Fruit fly (Drosophila melanogaster) whole organism, embryonic: ENCODE results near the gene E2f1.

Experiments
- ATbp ChIP-seq: fragments of 200-800 bp; sonication (Bioruptor generic); optimal IDR thresholded peaks from 2 replicates; lab custom pipeline; 2017; ENCODE audit warnings: missing biosample characterization, mild to moderate bottlenecking, missing genetic modification characterization, missing genetic modification reagents
- CG10274 ChIP-seq: fragments of 200-800 bp; sonication (Bioruptor generic); optimal IDR thresholded peaks from 3 replicates; lab custom pipeline; 2017; ENCODE audit warnings: missing biosample characterization, mild to moderate bottlenecking, missing genetic modification characterization
- CG10431 ChIP-seq: fragments of 200-800 bp; sonication (Bioruptor generic); optimal IDR thresholded peaks from 3 replicates; lab custom pipeline; 2018; ENCODE audit warnings: missing biosample characterization, mild to moderate bottlenecking, missing genetic modification characterization
- CG10979 ChIP-seq: fragments of 200-800 bp; sonication (Bioruptor generic); optimal IDR thresholded peaks from 2 replicates; lab custom pipeline; 2018; ENCODE audit warnings: missing biosample characterization, mild to moderate bottlenecking, missing genetic modification characterization, moderate library complexity
- CG15479 ChIP-seq: fragments of 200-800 bp; sonication (Bioruptor generic); optimal IDR thresholded peaks from 3 replicates; lab custom pipeline; 2019; ENCODE audit warnings: missing biosample characterization, mild to moderate bottlenecking, missing genetic modification characterization, moderate library complexity
- CG16813 ChIP-seq: fragments of 200-800 bp; sonication (Bioruptor generic); IDR thresholded peaks from 3 replicates; pipeline ENCODE4 v1.3.6; 2022; ENCODE audit warnings: missing biosample characterization, missing genetic modification characterization; ENCODE audit not compliant: partially characterized antibody
- CG18476 ChIP-seq: fragments of 200-800 bp; sonication (Bioruptor generic); optimal IDR thresholded peaks from 2 replicates; lab custom pipeline; 2016; ENCODE audit warnings: missing biosample characterization, mild to moderate bottlenecking, missing genetic modification characterization
- CG2120 ChIP-seq: fragments of 200-800 bp; sonication (Bioruptor generic); optimal IDR thresholded peaks from 3 replicates; lab custom pipeline; 2016; ENCODE audit warnings: missing biosample characterization, missing genetic modification characterization
- CG2678 ChIP-seq: fragments of 200-800 bp; sonication (Bioruptor generic); optimal IDR thresholded peaks from 3 replicates; lab custom pipeline; 2019; ENCODE audit warnings: missing biosample characterization, mild to moderate bottlenecking, missing genetic modification characterization, moderate library complexity
- CG3065 ChIP-seq: fragments of 200-800 bp; sonication (Bioruptor generic); optimal IDR thresholded peaks from 2 replicates; lab custom pipeline; 2016; ENCODE audit warnings: missing biosample characterization, missing genetic modification characterization
- CG33213 ChIP-seq: fragments of 200-800 bp; sonication (Bioruptor generic); optimal IDR thresholded peaks from 3 replicates; lab custom pipeline; 2016; ENCODE audit warnings: missing biosample characterization, missing genetic modification characterization
- CG3407 ChIP-seq: fragments of 200-800 bp; sonication (Bioruptor generic); optimal IDR thresholded peaks from 2 replicates; lab custom pipeline; 2018; ENCODE audit warnings: missing biosample characterization, mild to moderate bottlenecking, missing genetic modification characterization
- CG34224 ChIP-seq: fragments of 200-800 bp; sonication (Bioruptor generic); IDR thresholded peaks from 3 replicates; pipeline ENCODE4 v1.3.6; 2022; ENCODE audit warnings: missing biosample characterization, missing genetic modification characterization; ENCODE audit not compliant: partially characterized antibody
- CG42726 ChIP-seq: fragments of 200-800 bp; sonication (Bioruptor generic); IDR thresholded peaks from 2 replicates; pipeline ENCODE4 v1.3.6; 2022; ENCODE audit warnings: missing biosample characterization, missing genetic modification characterization; ENCODE audit not compliant: partially characterized antibody
- CG4730 ChIP-seq: fragments of 200-800 bp; sonication (Bioruptor generic); IDR thresholded peaks from 2 replicates; pipeline ENCODE4 v1.3.6; 2022; ENCODE audit warnings: missing biosample characterization, missing genetic modification characterization
- CG6813 ChIP-seq: fragments of 200-800 bp; sonication (Bioruptor generic); optimal IDR thresholded peaks from 2 replicates; lab custom pipeline; 2017; ENCODE audit warnings: missing biosample characterization, missing genetic modification characterization, mild to moderate bottlenecking, moderate library complexity, missing genetic modification reagents
- CG7745 ChIP-seq: fragments of 200-800 bp; sonication (Bioruptor generic); optimal IDR thresholded peaks from 2 replicates; lab custom pipeline; 2018; ENCODE audit warnings: missing biosample characterization, mild to moderate bottlenecking, missing genetic modification characterization, moderate library complexity
- CG7928 ChIP-seq: fragments of 200-800 bp; sonication (Bioruptor generic); optimal IDR thresholded peaks from 2 replicates; lab custom pipeline; 2017; ENCODE audit warnings: missing biosample characterization, mild to moderate bottlenecking, missing genetic modification characterization
- CG8478 ChIP-seq: fragments of >200 bp; optimal IDR thresholded peaks from 2 replicates; lab custom pipeline; 2018
- CG9437 ChIP-seq: fragments of 200-800 bp; sonication (Bioruptor generic); optimal IDR thresholded peaks from 2 replicates; lab custom pipeline; 2018; ENCODE audit warnings: missing biosample characterization, mild to moderate bottlenecking, missing genetic modification characterization
- CG9727 ChIP-seq: fragments of 200-800 bp; sonication (Bioruptor generic); optimal IDR thresholded peaks from 3 replicates; lab custom pipeline; 2017; ENCODE audit warnings: missing biosample characterization, mild to moderate bottlenecking, missing genetic modification characterization
- CG9817 ChIP-seq: fragments of 200-800 bp; sonication (Bioruptor generic); optimal IDR thresholded peaks from 2 replicates; lab custom pipeline; 2018; ENCODE audit warnings: missing biosample characterization, mild to moderate bottlenecking, missing genetic modification characterization, moderate library complexity
- D ChIP-seq, 2 experiments: fragments of 200-800 bp in 1 of 2; fragments of >200 bp in 1 of 2; sonication (Bioruptor generic) in 1 of 2; optimal IDR thresholded peaks; 2 replicates in 1 of 2; 3 replicates in 1 of 2; lab custom pipeline; 2017; ENCODE audit warnings: mild to moderate bottlenecking in 1 of 2, missing biosample characterization in 1 of 2, missing genetic modification characterization in 1 of 2, missing genetic modification reagents in 1 of 2
- Drgx ChIP-seq: fragments of 200-800 bp; sonication (Bioruptor generic); IDR thresholded peaks from 2 replicates; pipeline ENCODE4 v1.3.6; 2022; ENCODE audit warnings: missing biosample characterization, missing genetic modification characterization
- E2f1 ChIP-seq: fragments of 200-800 bp; sonication (Bioruptor generic); IDR thresholded peaks from 2 replicates; pipeline ENCODE4 v1.3.6; 2022; ENCODE audit warnings: missing biosample characterization, missing genetic modification characterization
- Gug ChIP-seq: fragments of 200-800 bp; sonication (Bioruptor generic); IDR thresholded peaks from 4 replicates; pipeline ENCODE4 v1.3.6; 2022; ENCODE audit warnings: missing biosample characterization, missing genetic modification characterization
- H2.0 ChIP-seq: fragments of 200-800 bp; sonication (Bioruptor generic); IDR thresholded peaks from 2 replicates; pipeline ENCODE4 v1.3.6; 2022; ENCODE audit warnings: missing biosample characterization, missing genetic modification characterization
- Hmr ChIP-seq: fragments of 200-800 bp; sonication (Bioruptor generic); optimal IDR thresholded peaks from 3 replicates; lab custom pipeline; 2017; ENCODE audit warnings: mild to moderate bottlenecking, missing biosample characterization, missing genetic modification reagents, missing genetic modification characterization
- Lim3 ChIP-seq: fragments of 200-800 bp; sonication (Bioruptor generic); IDR thresholded peaks from 2 replicates; pipeline ENCODE4 v1.3.6; 2022; ENCODE audit warnings: missing biosample characterization, missing genetic modification characterization
- Ptx1 ChIP-seq: fragments of 200-800 bp; sonication (Bioruptor generic); IDR thresholded peaks from 2 replicates; pipeline ENCODE4 v1.3.6; 2022; ENCODE audit warnings: missing biosample characterization, missing genetic modification characterization
- Side ChIP-seq: fragments of 200-800 bp; sonication (Bioruptor generic); optimal IDR thresholded peaks from 2 replicates; lab custom pipeline; 2016; ENCODE audit warnings: missing biosample characterization, missing genetic modification characterization
- Sox100B ChIP-seq: fragments of 200-800 bp; sonication (Bioruptor generic); optimal IDR thresholded peaks from 3 replicates; lab custom pipeline; 2018; ENCODE audit warnings: missing biosample characterization, mild to moderate bottlenecking, missing genetic modification characterization
- Tbp ChIP-seq: fragments of >200 bp; optimal IDR thresholded peaks from 2 replicates; lab custom pipeline; 2018; ENCODE audit warnings: missing biosample characterization, missing genetic modification characterization
- ash1 ChIP-seq: fragments of 200-800 bp; sonication (Bioruptor generic); optimal IDR thresholded peaks from 2 replicates; lab custom pipeline; 2018; ENCODE audit warnings: missing biosample characterization, mild to moderate bottlenecking, missing genetic modification characterization
- eve ChIP-seq, 2 experiments: fragments of >200 bp; optimal IDR thresholded peaks; 2 replicates each; lab custom pipeline; 2017; ENCODE audit warnings: missing biosample characterization in 2 of 2, missing genetic modification characterization in 2 of 2
- gsb-n ChIP-seq: fragments of 200-800 bp; sonication (Bioruptor generic); optimal IDR thresholded peaks from 3 replicates; lab custom pipeline; 2018; ENCODE audit warnings: missing biosample characterization, mild to moderate bottlenecking, missing genetic modification characterization
- inv ChIP-seq: fragments of 200-800 bp; sonication (Bioruptor generic); IDR thresholded peaks from 2 replicates; pipeline ENCODE4 v1.3.6; 2022; ENCODE audit warnings: missing biosample characterization, missing genetic modification characterization; ENCODE audit not compliant: partially characterized antibody
- kay ChIP-seq: fragments of 200-800 bp; sonication (Bioruptor generic); optimal IDR thresholded peaks from 2 replicates; lab custom pipeline; 2016; ENCODE audit warnings: missing biosample characterization, missing genetic modification characterization
- maf-S ChIP-seq: fragments of 200-800 bp; sonication (Bioruptor generic); optimal IDR thresholded peaks from 2 replicates; lab custom pipeline; 2016; ENCODE audit warnings: missing biosample characterization, missing genetic modification characterization
- mam ChIP-seq: fragments of 200-800 bp; sonication (Bioruptor generic); optimal IDR thresholded peaks from 3 replicates; lab custom pipeline; 2016; ENCODE audit warnings: missing biosample characterization, missing genetic modification characterization
- pfk ChIP-seq: fragments of 200-800 bp; sonication (Bioruptor generic); optimal IDR thresholded peaks from 2 replicates; lab custom pipeline; 2018; ENCODE audit warnings: missing biosample characterization, mild to moderate bottlenecking, missing genetic modification characterization, moderate library complexity
- pnt ChIP-seq: fragments of 200-800 bp; sonication (Bioruptor generic); optimal IDR thresholded peaks from 3 replicates; lab custom pipeline; 2016; ENCODE audit warnings: missing biosample characterization, missing genetic modification characterization
- pros ChIP-seq: fragments of 200-800 bp; sonication (Bioruptor generic); optimal IDR thresholded peaks from 3 replicates; lab custom pipeline; 2019; ENCODE audit warnings: missing biosample characterization, mild to moderate bottlenecking, missing genetic modification characterization, moderate library complexity
- rib ChIP-seq: fragments of 200-800 bp; sonication (Bioruptor generic); IDR thresholded peaks from 2 replicates; pipeline ENCODE4 v1.3.6; 2022; ENCODE audit warnings: missing biosample characterization, missing genetic modification characterization
- sd ChIP-seq: fragments of 200-800 bp; sonication (Bioruptor generic); optimal IDR thresholded peaks from 3 replicates; lab custom pipeline; 2018; ENCODE audit warnings: missing biosample characterization, mild to moderate bottlenecking, missing genetic modification characterization, moderate library complexity
- shn ChIP-seq: fragments of 200-800 bp; sonication (Bioruptor generic); optimal IDR thresholded peaks from 3 replicates; lab custom pipeline; 2016; ENCODE audit warnings: missing biosample characterization, missing genetic modification characterization
- sna ChIP-seq: fragments of 200-800 bp; sonication (Bioruptor generic); IDR thresholded peaks from 2 replicates; pipeline ENCODE4 v1.3.6; 2022; ENCODE audit warnings: missing biosample characterization, missing genetic modification characterization; ENCODE audit not compliant: partially characterized antibody
- sob ChIP-seq: fragments of 200-800 bp; sonication (Bioruptor generic); IDR thresholded peaks from 2 replicates; pipeline ENCODE4 v1.3.6; 2022; ENCODE audit warnings: missing biosample characterization, missing genetic modification characterization
- twi ChIP-seq: fragments of 200-800 bp; optimal IDR thresholded peaks from 2 replicates; lab custom pipeline; 2019; ENCODE audit warnings: missing biosample characterization, mild to moderate bottlenecking, missing genetic modification characterization, moderate library complexity
- unpg ChIP-seq: fragments of 200-800 bp; sonication (Bioruptor generic); optimal IDR thresholded peaks from 3 replicates; lab custom pipeline; 2018; ENCODE audit warnings: missing biosample characterization, mild to moderate bottlenecking, missing genetic modification characterization, moderate library complexity

The E2f1 gene

dm6 chr3R:21660659-21661126 is at the start of gene E2f1:
Gene E2f1, minus strand, starts transcription at chr3R:21660871.
- TF ChIP-seq ATbp (GFP tag; lab: Kevin White, UChicago) (no peak), CG7745 (tag; lab: Kevin White, UChicago) (no peak), CG33213 (peak; percentile 42), CG3407 (GFP tag; lab: Kevin White, UChicago) (peak; percentile 4), CG2678 (no peak), Gug (GFP tag; lab: Robert Waterston, UW) (no peak), CG42726 (0 out of 2 replicates have a peak, but pooled peaks have one; percentile 55), CG18476 (no peak), gsb-n (tag; lab: Kevin White, UChicago) (no peak), CG9727 (no peak), CG4730 (GFP tag; lab: Robert Waterston, UW) (no peak), maf-S (GFP tag; lab: Kevin White, UChicago) (no peak), CG9817 (tag; lab: Kevin White, UChicago) (no peak), mam (GFP tag; lab: Kevin White, UChicago) (no peak), kay (GFP tag; lab: Kevin White, UChicago) (no peak), Side (GFP tag; lab: Kevin White, UChicago) (no peak), CG2120 (GFP tag; lab: Kevin White, UChicago) (no peak), twi (tag; lab: Kevin White, UChicago) (peak; percentile 77), D (optimal IDR thresholded peaks at IDR 0.05; lab: Kevin White, UChicago) (peak; percentile 26), D (GFP tag; optimal IDR thresholded peaks at IDR 0.05; lab: Kevin White, UChicago) (no peak), pros (GFP tag; lab: Kevin White, UChicago) (no peak), CG3065 (GFP tag; lab: Kevin White, UChicago) (no peak), CG8478 (no peak), CG10431 (GFP tag; lab: Kevin White, UChicago) (no peak), Lim3 (no peak), sob (GFP tag; lab: Robert Waterston, UW) (no peak), Tbp (GFP tag; lab: Kevin White, UChicago) (no peak), pfk (GFP tag; lab: Kevin White, UChicago) (peak; percentile 17), ash1 (GFP tag; lab: Kevin White, UChicago) (no peak), Ptx1 (GFP tag; lab: Robert Waterston, UW) (no peak), E2f1 (GFP tag; lab: Robert Waterston, UW) (peak; percentile 47; the same call in 1 of the 2 replicates), H2.0 (GFP tag; lab: Robert Waterston, UW) (no peak), CG6813 (no peak), unpg (GFP tag; lab: Kevin White, UChicago) (no peak), CG9437 (GFP tag; lab: Kevin White, UChicago) (no peak), CG15479 (no peak), eve (GFP tag; optimal IDR thresholded peaks at IDR 0.05; lab: Kevin White, UChicago) (no peak), sna (GFP tag; lab: Robert Waterston, UW) (peak; percentile 72), CG34224 (GFP tag; lab: Robert Waterston, UW) (peak; percentile 81), CG10274 (GFP tag; lab: Kevin White, UChicago) (no peak), shn (GFP tag; lab: Kevin White, UChicago) (no peak), CG16813 (peak; percentile 62), Hmr (GFP tag; lab: Kevin White, UChicago) (no peak), inv (GFP tag; lab: Robert Waterston, UW) (peak; percentile 68), CG10979 (tag; lab: Kevin White, UChicago) (no peak), rib (no peak; the same call in 1 of the 2 replicates), CG7928 (no peak), Drgx (peak; percentile 15; the same call in 1 of the 2 replicates), pnt (GFP tag; lab: Kevin White, UChicago) (no peak), sd (peak; percentile 45), Sox100B (GFP tag; lab: Kevin White, UChicago) (no peak)
